Fruit fly (Drosophila melanogaster): ENCODE results near the gene Naa60.

DNA sequence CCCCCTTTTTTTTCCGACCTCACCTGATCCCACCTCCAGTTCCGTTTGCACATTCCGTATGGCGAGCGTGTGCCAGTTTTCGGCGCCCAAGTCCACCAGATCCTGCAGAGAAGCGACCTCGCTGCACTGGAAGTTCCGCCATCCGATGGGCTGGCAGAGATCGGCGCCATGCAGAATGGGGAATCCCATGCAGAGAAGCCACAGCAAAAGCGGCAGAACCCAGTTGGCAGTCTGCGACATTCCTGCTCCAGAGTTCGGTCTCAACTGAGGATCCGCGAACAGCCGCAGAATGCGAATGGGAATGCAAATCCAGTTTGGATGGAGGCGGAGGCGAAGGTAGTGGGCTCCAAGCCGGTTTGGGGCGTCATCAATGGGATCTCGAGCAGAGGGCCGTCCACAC, 6.9 kb downstream of the Naa60 start, which contains the start of gene CG6749:
- TF ChIP-seq CG14655 (GFP tag; optimal IDR thresholded peaks at IDR 0.05) (no peak), Ets98B (GFP tag; IDR thresholded peaks at IDR 0.05) (no peak; the same call in 1 of the 2 replicates), CG17806 (tag; optimal IDR thresholded peaks at IDR 0.05) (no peak), CG4496 (GFP tag; IDR thresholded peaks at IDR 0.05) (no peak; the same call in 2 of the 3 replicates), CG9948 (tag; optimal IDR thresholded peaks at IDR 0.05) (no peak), CG15710 (tag; optimal IDR thresholded peaks at IDR 0.05) (no peak), gl (tag; optimal IDR thresholded peaks at IDR 0.05) (no peak), rn (GFP tag; IDR thresholded peaks at IDR 0.05) (no peak), Pif1A (GFP tag; optimal IDR thresholded peaks at IDR 0.05) (no peak), EcR (GFP tag; optimal IDR thresholded peaks at IDR 0.05) (no peak), CG13204 (GFP tag; optimal IDR thresholded peaks at IDR 0.05) (no peak)
